Worm (Caenorhabditis elegans) whole organism, L4/young adult: ENCODE data around the gene R13A1.1.
"Not testable (repeated sequence)": the region's sequence is repeated elsewhere in the genome, so short reads cannot be mapped to it uniquely, and the experiment has no call there.

Source experiments
- dao-5 ChIP-seq: sonication (generic microtip); optimal IDR thresholded peaks from 2 replicates; lab custom pipeline; 2016; ENCODE audit warnings: missing genotype, missing genetic modification characterization, moderate library complexity, missing compliant biosample characterization
- him-1 ChIP-seq: sonication (generic microtip); optimal IDR thresholded peaks from 2 replicates; lab custom pipeline; 2016; ENCODE audit warnings: missing genotype, missing genetic modification reagents, missing genetic modification characterization, missing compliant biosample characterization

DNA sequence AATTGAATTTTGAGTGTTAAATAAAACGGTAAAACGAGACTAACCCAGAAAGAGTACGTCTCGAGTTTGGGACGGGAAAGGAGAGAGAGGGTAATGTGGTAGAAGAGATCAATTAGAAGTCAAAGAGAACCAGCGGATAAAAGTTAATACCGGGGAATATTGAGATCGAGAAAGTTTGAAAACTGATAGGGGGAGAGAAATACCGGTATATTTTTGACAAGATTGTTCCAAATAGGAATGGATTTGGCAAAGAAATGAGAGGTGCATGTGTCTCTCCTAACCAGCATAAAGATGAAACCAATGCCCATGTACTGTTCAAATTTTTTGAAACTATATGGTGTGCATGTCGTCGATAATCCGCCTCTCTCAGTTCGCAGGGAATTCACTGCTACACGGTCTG lies 34.9 kb downstream of the R13A1.1 start, which contains the start of gene C06E4.5:
- not testable (repeated sequence) for TF ChIP-seq him-1 (tag; lab: Kevin White, UChicago); dao-5
